Worm (Caenorhabditis elegans): ENCODE results near the gene Y39B6A.37.
"Not testable (repeated sequence)": the region's sequence is repeated elsewhere in the genome, so short reads cannot be mapped to it uniquely, and the experiment has no call there.

Gene Y39B6A.37

ce11 chrV:19013215-19013614 lies 22.6 kb downstream of the Y39B6A.37 start:
- no peak for TF ChIP-seq mbf-1 (tag; optimal IDR thresholded peaks at IDR 0.05)
- TF ChIP-seq elt-3 (tag; optimal IDR thresholded peaks at IDR 0.05), result no peak
- TF ChIP-seq snpc-4 (tag; optimal IDR thresholded peaks at IDR 0.05), result no peak
- TF ChIP-seq ZK546.5 (tag; optimal IDR thresholded peaks at IDR 0.05), result no peak
- TF ChIP-seq sma-3 (GFP tag; optimal IDR thresholded peaks at IDR 0.05), result no peak
- no peak for TF ChIP-seq nhr-237 (tag; optimal IDR thresholded peaks at IDR 0.05)
- TF ChIP-seq C34F6.9 (tag; optimal IDR thresholded peaks at IDR 0.05), result no peak
- TF ChIP-seq crh-2 (tag; optimal IDR thresholded peaks at IDR 0.05), result no peak
- TF ChIP-seq F13H6.1 (tag; optimal IDR thresholded peaks at IDR 0.05), result no peak
- TF ChIP-seq egl-27 (tag; optimal IDR thresholded peaks at IDR 0.05), result no peak
- no peak for TF ChIP-seq sem-4 (tag; optimal IDR thresholded peaks at IDR 0.05)
- TF ChIP-seq mab-5 (tag; optimal IDR thresholded peaks at IDR 0.05), result no peak
- TF ChIP-seq lin-39 (tag; optimal IDR thresholded peaks at IDR 0.05), result no peak
- TF ChIP-seq gmeb-1 (tag; optimal IDR thresholded peaks at IDR 0.05), result no peak
- TF ChIP-seq Y55F3AM.14 (GFP tag; optimal IDR thresholded peaks at IDR 0.05), result no peak
- TF ChIP-seq ceh-16 (tag; optimal IDR thresholded peaks at IDR 0.05), result no peak
- no peak for TF ChIP-seq ztf-1 (GFP tag; conservative IDR thresholded peaks at IDR 0.05)
- no peak for TF ChIP-seq dmd-4 (tag; optimal IDR thresholded peaks at IDR 0.05)
- no peak for TF ChIP-seq alr-1 (tag; optimal IDR thresholded peaks at IDR 0.05)
- no peak for TF ChIP-seq unc-55 (GFP tag; optimal IDR thresholded peaks at IDR 0.05)

ce11 chrV:19014273-19014672 lies 23.6 kb downstream of the Y39B6A.37 start, which contains the start of gene Y39B6A.30:
Gene Y39B6A.30, plus strand, starts transcription at chrV:19014573.
- not testable (repeated sequence) for TF ChIP-seq ztf-11, nhr-129, mdl-1 (tag; optimal IDR thresholded peaks at IDR 0.05)

- TF ChIP-seq ceh-82 (tag; optimal IDR thresholded peaks at IDR 0.05), result no peak
- TF ChIP-seq unc-62 (GFP tag; optimal IDR thresholded peaks at IDR 0.05), result no peak
- TF ChIP-seq nhr-12 (tag; optimal IDR thresholded peaks at IDR 0.05), result no peak
- TF ChIP-seq lin-39 (tag; optimal IDR thresholded peaks at IDR 0.05), result no peak
- no peak for TF ChIP-seq unc-55 (GFP tag; optimal IDR thresholded peaks at IDR 0.05)
- TF ChIP-seq lin-11 (tag; optimal IDR thresholded peaks at IDR 0.05), result no peak
- TF ChIP-seq unc-39 (tag; optimal IDR thresholded peaks at IDR 0.05), result no peak
These were observed 28.6 kb downstream of the Y39B6A.37 start for ce11 chrV:19019239-19019638.

- no peak for TF ChIP-seq R02D3.7 (tag; optimal IDR thresholded peaks at IDR 0.05)
- TF ChIP-seq alr-1 (tag; optimal IDR thresholded peaks at IDR 0.05), result no peak
These were observed 34.0 kb downstream of the Y39B6A.37 start, which contains the start of gene Y39B6A.29 for ce11 chrV:19024683-19025082. Gene Y39B6A.29, minus strand, starts transcription at chrV:19024783.

ce11 chrV:19026163-19026562 lies 35.5 kb downstream of the Y39B6A.37 start, which contains the start of gene Y39B6A.25:
Gene Y39B6A.25, plus strand, starts transcription at chrV:19026463.
- no peak for TF ChIP-seq R02D3.7 (tag; optimal IDR thresholded peaks at IDR 0.05)
- TF ChIP-seq lin-11 (tag; optimal IDR thresholded peaks at IDR 0.05), result no peak
- no peak for TF ChIP-seq ztf-1 (GFP tag; conservative IDR thresholded peaks at IDR 0.05)
- no peak for TF ChIP-seq nhr-21 (tag; optimal IDR thresholded peaks at IDR 0.05)
- no peak for TF ChIP-seq nhr-77 (tag; optimal IDR thresholded peaks at IDR 0.05)

ce11 chrV:19027338-19027737 lies 36.7 kb downstream of the Y39B6A.37 start:
- TF ChIP-seq R02D3.7 (tag; optimal IDR thresholded peaks at IDR 0.05) (no peak), lin-13 (GFP tag; optimal IDR thresholded peaks at IDR 0.05) (no peak), lin-11 (tag; optimal IDR thresholded peaks at IDR 0.05) (no peak), egl-27 (tag; optimal IDR thresholded peaks at IDR 0.05) (no peak), snpc-4 (tag; optimal IDR thresholded peaks at IDR 0.05) (no peak), nhr-11 (tag; optimal IDR thresholded peaks at IDR 0.05) (no peak), sem-4 (tag; optimal IDR thresholded peaks at IDR 0.05) (no peak)
